Worm (Caenorhabditis elegans) whole organism, L4 larva: ENCODE data around the gene Y49F6B.9.

ENCODE experiments used
- Y5F2A.4 ChIP-seq: fragments of 200-800 bp; sonication (Bioruptor generic); optimal IDR thresholded peaks from 2 replicates; lab custom pipeline; 2018; ENCODE audit warnings: mild to moderate bottlenecking, missing genetic modification characterization, missing compliant biosample characterization
- aha-1 ChIP-seq: fragments of 150-350 bp; peaks from one replicate; lab custom pipeline; 2014; ENCODE audit warnings: missing biosample characterization, missing genetic modification characterization
- hlh-30 ChIP-seq: sonication (generic microtip); optimal IDR thresholded peaks from 2 replicates; lab custom pipeline; 2017; ENCODE audit warnings: antibody characterized with exemption, mild to moderate bottlenecking, missing genetic modification characterization, missing compliant biosample characterization; ENCODE audit not compliant: insufficient read depth

The Y49F6B.9 gene

ce11 chrII:3444280-3444679 lies 54.9 kb downstream of the Y49F6B.9 start, which contains the start of gene C16C8.4:
TSS of gene C16C8.4 (minus strand) at chrII:3444380.
- no peak for TF ChIP-seq hlh-30 (tag; lab: Kevin White, UChicago)
- TF ChIP-seq aha-1 (tag; lab: Kevin White, UChicago): peak; percentile 66
- no peak for TF ChIP-seq Y5F2A.4
